Fruit fly (Drosophila melanogaster): ENCODE measurements around the gene alph.
A peak's percentile ranks its signal among the peaks of the same experiment; 100 is the strongest.

Gene alph

DNA sequence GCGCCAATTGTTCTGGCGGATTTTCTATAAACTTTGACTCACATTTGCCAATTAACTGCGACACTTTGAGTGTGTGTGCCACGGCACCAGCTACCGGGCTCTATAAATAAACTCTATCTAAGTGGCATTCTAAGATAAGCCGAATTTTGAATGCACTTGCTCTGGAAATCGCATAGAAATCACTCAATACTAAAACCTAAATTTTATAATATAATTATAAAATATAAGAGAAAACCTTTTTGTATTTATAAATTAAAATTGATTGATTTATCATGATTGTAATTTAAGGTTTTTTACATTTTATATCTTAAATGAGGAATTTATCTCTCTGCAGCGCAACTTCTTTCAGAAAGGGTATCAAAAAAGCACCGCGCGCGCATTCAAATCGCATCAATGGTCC, 42.5 kb upstream of the alph start:
- TF ChIP-seq Dbx (GFP tag; IDR thresholded peaks at IDR 0.05) (no peak), dm (GFP tag; optimal IDR thresholded peaks at IDR 0.05) (no peak), CG10543 (GFP tag; optimal IDR thresholded peaks at IDR 0.05) (no peak), CG12391 (tag; optimal IDR thresholded peaks at IDR 0.05) (no peak), D19A (tag; optimal IDR thresholded peaks at IDR 0.05) (peak; percentile 90), prd (optimal IDR thresholded peaks at IDR 0.05) (no peak), prd (GFP tag; IDR thresholded peaks at IDR 0.05) (0 out of 3 replicates have a peak, but pooled peaks have one; percentile 1), Poxn (GFP tag; IDR thresholded peaks at IDR 0.05) (no peak), Optix (GFP tag; IDR thresholded peaks at IDR 0.05) (no peak), chinmo (GFP tag; IDR thresholded peaks at IDR 0.05; ENCODE audit: partially characterized antibody) (no peak), CG16863 (GFP tag; optimal IDR thresholded peaks at IDR 0.05) (no peak), Dip3 (GFP tag; optimal IDR thresholded peaks at IDR 0.05) (no peak)

DNA sequence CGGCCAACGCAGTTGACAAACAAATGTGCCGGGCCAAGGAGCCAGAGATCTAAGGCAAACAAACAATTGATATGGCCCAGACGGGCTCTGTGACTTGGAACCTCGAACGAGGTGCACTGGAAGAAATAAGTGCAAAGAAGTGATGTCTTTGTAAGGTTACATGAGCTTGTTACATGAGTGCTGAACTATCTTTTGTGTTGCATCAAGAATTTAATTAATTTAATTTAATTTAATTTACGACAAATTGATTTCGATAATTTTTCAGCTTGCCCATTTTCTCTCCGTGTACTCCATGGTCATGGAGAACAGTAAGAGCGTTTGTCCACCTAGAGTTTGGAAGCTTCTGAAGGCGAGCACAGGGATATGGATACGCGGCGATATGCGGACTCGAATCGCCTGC, 41.7 kb upstream of the alph start:
- TF ChIP-seq Doc3 (GFP tag; IDR thresholded peaks at IDR 0.05; ENCODE audit: partially characterized antibody) (no peak), Jarid2 (GFP tag; optimal IDR thresholded peaks at IDR 0.05) (no peak), Med (GFP tag) (peak; percentile 67), CG7357 (GFP tag; IDR thresholded peaks at IDR 0.05) (no peak), gt (GFP tag; IDR thresholded peaks at IDR 0.05) (no peak), E2f1 (GFP tag; IDR thresholded peaks at IDR 0.05) (no peak), CG17829 (tag; optimal IDR thresholded peaks at IDR 0.05) (peak; percentile 10), gsb (GFP tag; IDR thresholded peaks at IDR 0.05) (no peak), tin (GFP tag; optimal IDR thresholded peaks at IDR 0.05) (peak; percentile 23), CG11723 (GFP tag; optimal IDR thresholded peaks at IDR 0.05) (no peak), CG31224 (GFP tag; IDR thresholded peaks at IDR 0.05) (no peak), Fer3 (tag; optimal IDR thresholded peaks at IDR 0.05) (no peak), CG9727 (GFP tag; optimal IDR thresholded peaks at IDR 0.05) (peak; percentile 26), CG13123 (GFP tag; optimal IDR thresholded peaks at IDR 0.05) (no peak), Nf-YC (tag; optimal IDR thresholded peaks at IDR 0.05) (no peak), CG9817 (tag; optimal IDR thresholded peaks at IDR 0.05) (no peak), NFAT (GFP tag; IDR thresholded peaks at IDR 0.05) (no peak), CG10431 (GFP tag; optimal IDR thresholded peaks at IDR 0.05) (no peak), nerfin-2 (GFP tag; IDR thresholded peaks at IDR 0.05; ENCODE audit: partially characterized antibody) (no peak), Xrp1 (GFP tag; IDR thresholded peaks at IDR 0.05) (peak; percentile 47), CG12299 (tag; optimal IDR thresholded peaks at IDR 0.05) (no peak), nmo (GFP tag; optimal IDR thresholded peaks at IDR 0.05) (no peak), CG12744 (GFP tag; optimal IDR thresholded peaks at IDR 0.05) (no peak), Bdp1 (GFP tag; optimal IDR thresholded peaks at IDR 0.05) (no peak), gcm2 (GFP tag; optimal IDR thresholded peaks at IDR 0.05) (no peak), az2 (GFP tag; optimal IDR thresholded peaks at IDR 0.05) (peak; percentile 14), chm (GFP tag; IDR thresholded peaks at IDR 0.05) (no peak), CG4404 (GFP tag; IDR thresholded peaks at IDR 0.05) (peak; percentile 25; the same call in 1 of the 2 replicates), CG14050 (GFP tag; IDR thresholded peaks at IDR 0.05) (no peak), CG4282 (GFP tag; optimal IDR thresholded peaks at IDR 0.05) (no peak), jigr1 (GFP tag; IDR thresholded peaks at IDR 0.05) (no peak), CG2678 (tag; optimal IDR thresholded peaks at IDR 0.05) (no peak), CG8924 (tag; optimal IDR thresholded peaks at IDR 0.05) (no peak), yki (optimal IDR thresholded peaks at IDR 0.05) (no peak), ttk (GFP tag; IDR thresholded peaks at IDR 0.05) (no peak), nom (GFP tag; optimal IDR thresholded peaks at IDR 0.05) (no peak), lmd (GFP tag; IDR thresholded peaks at IDR 0.05) (no peak), Six4 (GFP tag; optimal IDR thresholded peaks at IDR 0.05) (no peak), pum (GFP tag; optimal IDR thresholded peaks at IDR 0.05) (no peak), CG6254 (GFP tag; optimal IDR thresholded peaks at IDR 0.05) (no peak), CG8478 (optimal IDR thresholded peaks at IDR 0.05) (no peak)

Data from whole organism, embryonic.